Worm (Caenorhabditis elegans): ENCODE results near the gene cdc-25.4.

cdc-25.4 gene

DNA sequence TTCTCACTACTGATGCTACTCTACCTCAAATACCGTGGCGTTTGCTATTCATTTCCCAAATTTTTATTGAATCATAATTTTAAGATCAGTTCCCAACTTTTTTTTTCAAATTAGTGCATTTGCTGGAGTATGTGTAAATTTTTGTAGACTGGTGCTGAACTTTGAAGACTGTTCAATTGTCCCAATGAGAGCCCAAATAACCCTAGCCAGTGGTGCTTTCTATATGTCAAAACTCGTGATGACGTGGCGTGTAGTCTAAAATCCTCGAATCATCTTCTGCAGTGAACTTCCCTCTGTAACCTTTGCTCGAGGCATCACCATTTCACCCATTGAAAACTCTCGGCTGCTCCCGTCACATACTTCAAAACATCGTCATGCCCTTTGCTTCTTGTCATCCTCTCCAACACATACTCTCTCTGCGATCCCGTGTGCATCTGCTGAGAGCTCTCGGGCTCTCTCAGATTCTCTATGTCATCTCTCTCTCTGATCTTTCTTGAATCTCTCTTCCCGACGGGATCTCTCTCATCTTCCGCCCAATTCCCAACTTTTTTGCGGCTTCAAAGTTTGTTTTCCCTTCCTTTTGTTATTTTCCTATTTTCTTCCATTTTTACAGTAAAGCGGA is 15.3 kb upstream of the cdc-25.4 start:
- TF ChIP-seq nhr-28 (tag; optimal IDR thresholded peaks at IDR 0.05) (no peak), lin-39 (tag; optimal IDR thresholded peaks at IDR 0.05) (no peak), pha-4 (tag; optimal IDR thresholded peaks at IDR 0.05) (peak; percentile 35), egl-27 (tag; optimal IDR thresholded peaks at IDR 0.05) (no peak), nhr-11 (tag; optimal IDR thresholded peaks at IDR 0.05) (peak; percentile 43), nhr-77 (tag; optimal IDR thresholded peaks at IDR 0.05) (no peak)

DNA sequence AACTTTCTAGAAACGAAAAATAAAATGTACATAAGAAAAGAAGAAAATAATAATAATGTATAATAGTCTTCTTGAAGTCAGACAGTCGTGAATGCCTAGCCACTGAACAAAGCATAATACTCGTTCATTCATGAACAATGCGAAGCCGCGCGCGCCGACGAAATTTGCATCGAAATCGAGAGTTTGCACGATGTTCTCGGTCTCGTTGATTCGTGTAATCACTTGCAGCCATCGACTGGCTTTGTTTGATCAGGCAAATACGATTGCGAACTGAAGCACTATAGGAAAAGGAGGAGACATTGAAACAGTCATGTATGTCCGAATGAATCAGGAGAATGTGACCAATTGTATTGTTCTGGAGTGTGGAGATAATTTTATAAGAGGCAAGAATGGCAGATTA is 14.5 kb upstream of the cdc-25.4 start:
- TF ChIP-seq lsy-12 (tag; optimal IDR thresholded peaks at IDR 0.05) (no peak), nhr-25 (tag; optimal IDR thresholded peaks at IDR 0.05) (peak; percentile 40)

DNA sequence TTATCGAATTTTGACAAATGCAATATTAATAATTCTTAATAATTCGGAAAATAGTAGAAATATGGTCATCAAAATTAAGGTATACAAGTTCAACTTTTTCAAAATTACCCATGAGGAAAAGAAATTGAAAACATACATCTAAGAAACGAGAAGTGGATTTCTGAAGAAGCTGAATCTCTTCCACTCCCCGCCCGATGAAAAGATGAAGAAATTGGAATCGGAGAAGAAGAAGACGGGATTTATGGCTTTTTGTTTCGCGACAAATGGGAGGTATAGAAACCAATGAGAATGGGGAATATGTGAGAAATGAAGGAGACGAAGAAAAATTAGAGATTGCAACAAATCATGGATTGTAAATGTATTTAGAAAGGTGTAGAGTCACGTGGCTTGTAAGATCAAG is 13.8 kb upstream of the cdc-25.4 start:
- TF ChIP-seq ztf-11 (tag; optimal IDR thresholded peaks at IDR 0.05) (no peak), pqm-1 (tag; optimal IDR thresholded peaks at IDR 0.05) (no peak), nfya-1 (tag; optimal IDR thresholded peaks at IDR 0.05; ENCODE audit: insufficient read depth) (peak; percentile 20), egl-5 (tag; optimal IDR thresholded peaks at IDR 0.05) (peak; percentile 26), elt-2 (tag; optimal IDR thresholded peaks at IDR 0.05) (no peak)

DNA sequence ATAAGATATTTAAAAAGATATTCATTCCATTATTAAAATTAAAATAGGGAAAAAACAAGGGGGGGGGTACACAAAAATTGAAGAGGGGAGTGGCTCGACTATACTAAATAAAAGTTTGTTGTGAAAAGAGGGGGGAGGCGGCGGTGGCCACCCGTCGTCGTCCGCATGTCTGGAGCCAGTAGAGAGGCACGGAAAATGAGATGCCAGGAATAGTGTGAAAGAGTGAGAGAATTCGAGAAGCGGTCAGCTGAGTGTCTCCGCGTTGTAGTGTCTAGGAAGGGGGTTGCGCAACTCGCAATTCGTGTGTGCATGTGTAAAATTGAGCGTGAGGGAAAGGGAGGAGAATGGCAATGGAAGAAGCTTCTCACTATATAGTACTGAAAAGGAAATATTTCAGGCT is 13.0 kb upstream of the cdc-25.4 start:
- TF ChIP-seq lin-15B (tag; optimal IDR thresholded peaks at IDR 0.05) = peak; percentile 25
- peak; percentile 32 for TF ChIP-seq snpc-4 (tag; optimal IDR thresholded peaks at IDR 0.05)
- peak; percentile 68 for TF ChIP-seq nfya-1 (tag; optimal IDR thresholded peaks at IDR 0.05; ENCODE audit: insufficient read depth)
- no peak for TF ChIP-seq sea-2 (GFP tag; optimal IDR thresholded peaks at IDR 0.05)
- TF ChIP-seq elt-1 (tag; optimal IDR thresholded peaks at IDR 0.05) = no peak
- TF ChIP-seq hmg-11 (tag; optimal IDR thresholded peaks at IDR 0.05) = peak; percentile 18

DNA sequence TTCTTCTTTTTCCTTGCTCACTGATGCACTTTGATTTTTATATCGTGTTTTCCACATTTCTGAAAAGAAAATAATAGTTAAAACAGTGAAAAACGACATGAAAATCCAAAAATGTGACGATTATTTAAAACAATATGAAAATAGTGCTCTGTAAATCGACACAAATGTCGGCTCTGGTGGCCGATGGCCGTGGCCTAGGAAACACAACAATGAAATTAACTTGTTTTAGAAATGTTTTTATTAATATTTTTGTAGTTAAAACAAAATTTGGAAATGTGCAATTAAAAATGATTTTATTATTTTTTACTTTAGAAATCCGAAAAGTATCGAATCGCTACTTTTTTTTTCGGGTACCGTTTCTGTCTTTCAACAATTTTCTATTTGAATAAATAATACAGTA is 11.5 kb upstream of the cdc-25.4 start, which contains the start of gene arv-1:
TSS of gene arv-1 (minus strand) at position 65 of the 400 bp plus-strand sequence.
- TF ChIP-seq egl-5 (tag; optimal IDR thresholded peaks at IDR 0.05) (no peak), nhr-28 (tag; optimal IDR thresholded peaks at IDR 0.05) (no peak), ztf-4 (tag; optimal IDR thresholded peaks at IDR 0.05) (no peak), snpc-4 (tag; optimal IDR thresholded peaks at IDR 0.05) (peak; percentile 62), ztf-11 (tag; optimal IDR thresholded peaks at IDR 0.05) (no peak), elt-2 (tag; optimal IDR thresholded peaks at IDR 0.05) (peak; percentile 15), nfya-1 (tag; optimal IDR thresholded peaks at IDR 0.05; ENCODE audit: insufficient read depth) (peak; percentile 56), tbx-2 (tag; optimal IDR thresholded peaks at IDR 0.05) (no peak), lsy-12 (tag; optimal IDR thresholded peaks at IDR 0.05) (no peak), sea-2 (GFP tag; optimal IDR thresholded peaks at IDR 0.05) (no peak), daf-12 (tag; optimal IDR thresholded peaks at IDR 0.05) (no peak), mml-1 (tag; optimal IDR thresholded peaks at IDR 0.05) (no peak), fos-1 (tag; optimal IDR thresholded peaks at IDR 0.05) (no peak), eor-1 (tag; optimal IDR thresholded peaks at IDR 0.05) (no peak), nhr-43 (tag; optimal IDR thresholded peaks at IDR 0.05; ENCODE audit: poor library complexity, severe bottlenecking) (peak; percentile 69), nhr-23 (tag; optimal IDR thresholded peaks at IDR 0.05) (peak; percentile 83), aly-2 (tag; optimal IDR thresholded peaks at IDR 0.05) (no peak), lin-39 (tag; optimal IDR thresholded peaks at IDR 0.05) (no peak), unc-62 (GFP tag; optimal IDR thresholded peaks at IDR 0.05) (no peak), fkh-10 (GFP tag; optimal IDR thresholded peaks at IDR 0.05) (no peak), pha-4 (tag; optimal IDR thresholded peaks at IDR 0.05) (peak; percentile 65), lin-15B (tag; optimal IDR thresholded peaks at IDR 0.05) (peak; percentile 67), jun-1 (tag; optimal IDR thresholded peaks at IDR 0.05) (no peak), hmg-11 (tag; optimal IDR thresholded peaks at IDR 0.05) (no peak), nhr-12 (tag; optimal IDR thresholded peaks at IDR 0.05) (no peak), ceh-82 (tag; optimal IDR thresholded peaks at IDR 0.05) (no peak), R02D3.7 (tag; optimal IDR thresholded peaks at IDR 0.05) (peak; percentile 91), pqm-1 (tag; optimal IDR thresholded peaks at IDR 0.05) (peak; percentile 55), nhr-25 (tag; optimal IDR thresholded peaks at IDR 0.05) (peak; percentile 6), fkh-2 (tag; optimal IDR thresholded peaks at IDR 0.05) (no peak), unc-39 (tag; optimal IDR thresholded peaks at IDR 0.05) (no peak), zag-1 (tag; optimal IDR thresholded peaks at IDR 0.05) (no peak), nhr-237 (tag; optimal IDR thresholded peaks at IDR 0.05) (no peak), ama-1 (optimal IDR thresholded peaks at IDR 0.05) (peak; percentile 32), elt-1 (tag; optimal IDR thresholded peaks at IDR 0.05) (no peak), mdl-1 (tag; optimal IDR thresholded peaks at IDR 0.05) (no peak)
